Fruit fly (Drosophila melanogaster) whole organism, embryonic: ENCODE measurements around the gene CG17930.

ENCODE experiments used
- CG15479 ChIP-seq: fragments of 200-800 bp; sonication (Bioruptor generic); optimal IDR thresholded peaks from 3 replicates; lab custom pipeline; 2019; ENCODE audit warnings: missing biosample characterization, mild to moderate bottlenecking, missing genetic modification characterization, moderate library complexity
- CG17328 ChIP-seq: fragments of 200-800 bp; sonication (Bioruptor generic); IDR thresholded peaks from 2 replicates; pipeline ENCODE4 v1.3.6; 2022; ENCODE audit warnings: missing biosample characterization, missing genetic modification characterization
- CG17829 ChIP-seq: fragments of 200-800 bp; optimal IDR thresholded peaks from 2 replicates; lab custom pipeline; 2019; ENCODE audit warnings: missing biosample characterization, mild to moderate bottlenecking, missing genetic modification characterization, moderate library complexity
- CG18476 ChIP-seq: fragments of 200-800 bp; sonication (Bioruptor generic); optimal IDR thresholded peaks from 2 replicates; lab custom pipeline; 2016; ENCODE audit warnings: missing biosample characterization, mild to moderate bottlenecking, missing genetic modification characterization
- CG2129 ChIP-seq: fragments of 200-800 bp; sonication (Bioruptor generic); IDR thresholded peaks from 2 replicates; pipeline ENCODE4 v1.3.6; 2022; ENCODE audit warnings: missing biosample characterization, missing genetic modification characterization; ENCODE audit not compliant: partially characterized antibody
- CG2202 ChIP-seq: fragments of 200-800 bp; sonication (Bioruptor generic); optimal IDR thresholded peaks from 2 replicates; lab custom pipeline; 2018; ENCODE audit warnings: missing biosample characterization, mild to moderate bottlenecking, missing genetic modification characterization
- CG33213 ChIP-seq: fragments of 200-800 bp; sonication (Bioruptor generic); optimal IDR thresholded peaks from 3 replicates; lab custom pipeline; 2016; ENCODE audit warnings: missing biosample characterization, missing genetic modification characterization
- CG4854 ChIP-seq: fragments of 200-800 bp; sonication (Bioruptor generic); optimal IDR thresholded peaks from 2 replicates; lab custom pipeline; 2016; ENCODE audit warnings: missing biosample characterization, missing genetic modification characterization, inconsistent platforms
- CG5245 ChIP-seq: fragments of 200-800 bp; sonication (Bioruptor generic); optimal IDR thresholded peaks from 3 replicates; lab custom pipeline; 2016; ENCODE audit warnings: missing biosample characterization, missing genetic modification characterization
- CG7357 ChIP-seq: fragments of 200-800 bp; sonication (Bioruptor generic); IDR thresholded peaks from 3 replicates; pipeline ENCODE4 v1.3.6; 2022; ENCODE audit warnings: missing biosample characterization, missing genetic modification characterization
- CG7372 ChIP-seq: fragments of 200-800 bp; sonication (Bioruptor generic); IDR thresholded peaks from 2 replicates; pipeline ENCODE4 v1.3.6; 2022; ENCODE audit warnings: missing biosample characterization, missing genetic modification characterization
- CG7963 ChIP-seq: fragments of 200-800 bp; sonication (Bioruptor generic); IDR thresholded peaks from 3 replicates; pipeline ENCODE4 v1.3.6; 2022; ENCODE audit warnings: missing biosample characterization, missing genetic modification characterization; ENCODE audit not compliant: partially characterized antibody
- CG8359 ChIP-seq: fragments of 200-800 bp; sonication (Bioruptor generic); optimal IDR thresholded peaks from 2 replicates; lab custom pipeline; 2017; ENCODE audit warnings: missing biosample characterization, mild to moderate bottlenecking, missing genetic modification characterization, borderline replicate concordance
- CoRest ChIP-seq: fragments of 200-800 bp; sonication (Bioruptor generic); optimal IDR thresholded peaks from 3 replicates; lab custom pipeline; 2018; ENCODE audit warnings: missing biosample characterization, mild to moderate bottlenecking, missing genetic modification characterization, moderate library complexity
- Drgx ChIP-seq: fragments of 200-800 bp; sonication (Bioruptor generic); IDR thresholded peaks from 2 replicates; pipeline ENCODE4 v1.3.6; 2022; ENCODE audit warnings: missing biosample characterization, missing genetic modification characterization
- HLH3B ChIP-seq: fragments of 200-800 bp; sonication (Bioruptor generic); IDR thresholded peaks from 2 replicates; pipeline ENCODE4 v1.3.6; 2022; ENCODE audit warnings: missing biosample characterization, missing genetic modification characterization
- Hr3 ChIP-seq: fragments of 200-800 bp; sonication (Bioruptor generic); optimal IDR thresholded peaks from 3 replicates; lab custom pipeline; 2016; ENCODE audit warnings: missing biosample characterization, missing genetic modification characterization
- Hr51 ChIP-seq, 2 experiments: fragments of 200-800 bp; sonication (Bioruptor generic); optimal IDR thresholded peaks; 2 replicates in 1 of 2; 3 replicates in 1 of 2; lab custom pipeline; 2016 to 2018; ENCODE audit warnings: missing biosample characterization in 2 of 2, missing genetic modification characterization in 2 of 2, mild to moderate bottlenecking in 1 of 2, moderate library complexity in 1 of 2
- Mad ChIP-seq: fragments of 200-800 bp; sonication (Bioruptor generic); optimal IDR thresholded peaks from 2 replicates; lab custom pipeline; 2016; ENCODE audit warnings: missing biosample characterization, missing genetic modification characterization
- Myb ChIP-seq: fragments of 200-800 bp; sonication (Bioruptor generic); optimal IDR thresholded peaks from 2 replicates; lab custom pipeline; 2016; ENCODE audit warnings: missing biosample characterization, missing genetic modification characterization
- NFAT ChIP-seq: fragments of 200-800 bp; sonication (Bioruptor generic); IDR thresholded peaks from 2 replicates; pipeline ENCODE4 v1.3.6; 2022; ENCODE audit warnings: missing biosample characterization, missing genetic modification characterization
- Optix ChIP-seq: fragments of 200-800 bp; sonication (Bioruptor generic); IDR thresholded peaks from 3 replicates; pipeline ENCODE4 v1.3.6; 2022; ENCODE audit warnings: missing biosample characterization, missing genetic modification characterization
- Poxn ChIP-seq: fragments of 200-800 bp; sonication (Bioruptor generic); IDR thresholded peaks from 2 replicates; pipeline ENCODE4 v1.3.6; 2022; ENCODE audit warnings: missing biosample characterization, missing genetic modification characterization
- al ChIP-seq: fragments of 200-800 bp; sonication (Bioruptor generic); IDR thresholded peaks from 2 replicates; pipeline ENCODE4 v1.3.6; 2022; ENCODE audit warnings: missing biosample characterization, missing genetic modification characterization
- chn ChIP-seq: fragments of 200-800 bp; sonication (Bioruptor generic); optimal IDR thresholded peaks from 2 replicates; lab custom pipeline; 2016; ENCODE audit warnings: missing biosample characterization, missing genetic modification characterization
- fd64A ChIP-seq: fragments of 200-800 bp; sonication (Bioruptor generic); optimal IDR thresholded peaks from 3 replicates; lab custom pipeline; 2018; ENCODE audit warnings: missing biosample characterization, mild to moderate bottlenecking, missing genetic modification characterization
- her ChIP-seq: fragments of 200-800 bp; sonication (Bioruptor generic); optimal IDR thresholded peaks from 2 replicates; lab custom pipeline; 2016; ENCODE audit warnings: missing biosample characterization, missing genetic modification characterization
- jigr1 ChIP-seq: fragments of 200-800 bp; sonication (Bioruptor generic); IDR thresholded peaks from 3 replicates; pipeline ENCODE4 v1.3.6; 2022; ENCODE audit warnings: missing biosample characterization, missing genetic modification characterization
- jing ChIP-seq: fragments of 200-800 bp; sonication (Bioruptor generic); optimal IDR thresholded peaks from 2 replicates; lab custom pipeline; 2018; ENCODE audit warnings: missing biosample characterization, mild to moderate bottlenecking, missing genetic modification characterization
- lab ChIP-seq: fragments of 200-800 bp; sonication (Bioruptor generic); optimal IDR thresholded peaks from 3 replicates; lab custom pipeline; 2017; ENCODE audit warnings: missing biosample characterization, missing genetic modification characterization, mild to moderate bottlenecking, moderate library complexity, missing genetic modification reagents
- org-1 ChIP-seq: fragments of 200-800 bp; sonication (Bioruptor generic); optimal IDR thresholded peaks from 2 replicates; lab custom pipeline; 2017; ENCODE audit warnings: missing biosample characterization, missing genetic modification characterization
- p53 ChIP-seq: fragments of 200-800 bp; sonication (Bioruptor generic); optimal IDR thresholded peaks from 2 replicates; lab custom pipeline; 2016; ENCODE audit warnings: missing biosample characterization, missing genetic modification characterization
- pfk ChIP-seq: fragments of 200-800 bp; sonication (Bioruptor generic); optimal IDR thresholded peaks from 2 replicates; lab custom pipeline; 2018; ENCODE audit warnings: missing biosample characterization, mild to moderate bottlenecking, missing genetic modification characterization, moderate library complexity
- pros ChIP-seq: fragments of 200-800 bp; sonication (Bioruptor generic); optimal IDR thresholded peaks from 3 replicates; lab custom pipeline; 2019; ENCODE audit warnings: missing biosample characterization, mild to moderate bottlenecking, missing genetic modification characterization, moderate library complexity
- sr ChIP-seq: fragments of 200-800 bp; sonication (Bioruptor generic); IDR thresholded peaks from 3 replicates; pipeline ENCODE4 v1.3.6; 2022; ENCODE audit warnings: missing biosample characterization, missing genetic modification characterization
- sug ChIP-seq: fragments of 200-800 bp; optimal IDR thresholded peaks from 2 replicates; lab custom pipeline; 2019; ENCODE audit warnings: missing biosample characterization, mild to moderate bottlenecking, missing genetic modification characterization, moderate library complexity
- tio ChIP-seq: fragments of 200-800 bp; sonication (Bioruptor generic); optimal IDR thresholded peaks from 2 replicates; lab custom pipeline; 2017; ENCODE audit warnings: missing biosample characterization, missing genetic modification characterization, inconsistent platforms
- tna ChIP-seq: fragments of 200-800 bp; sonication (Bioruptor generic); IDR thresholded peaks from 2 replicates; pipeline ENCODE4 v1.3.6; 2022; ENCODE audit warnings: missing biosample characterization, missing genetic modification characterization; ENCODE audit not compliant: partially characterized antibody
- usp ChIP-seq: fragments of >200 bp; optimal IDR thresholded peaks from 2 replicates; lab custom pipeline; 2017; ENCODE audit warnings: missing biosample characterization, missing genetic modification characterization
- wek ChIP-seq: fragments of 200-800 bp; sonication (Bioruptor generic); optimal IDR thresholded peaks from 3 replicates; lab custom pipeline; 2018; ENCODE audit warnings: missing biosample characterization, mild to moderate bottlenecking, missing genetic modification characterization, moderate library complexity

Gene CG17930

dm6 chr3R:16280003-16280998, 47.3 kb upstream of the CG17930 start (continued):
- TF ChIP-seq jing (GFP tag; lab: Kevin White, UChicago): peak; percentile 98
- peak; percentile 100 for TF ChIP-seq CoRest (tag; lab: Kevin White, UChicago)
- peak; percentile 99 to 100 for TF ChIP-seq Hr51 (GFP tag; optimal IDR thresholded peaks at IDR 0.05; lab: Kevin White, UChicago)
- peak; percentile 99 for TF ChIP-seq CG2202
- peak; percentile 99 for TF ChIP-seq CG7372 (GFP tag; lab: Robert Waterston, UW)
- TF ChIP-seq usp (GFP tag; lab: Kevin White, UChicago): no peak
- TF ChIP-seq sug (tag; lab: Kevin White, UChicago): peak; percentile 98
- TF ChIP-seq al: peak; percentile 99
- peak; percentile 100 for TF ChIP-seq CG15479 (GFP tag; lab: Kevin White, UChicago)
- TF ChIP-seq tna (GFP tag; lab: Robert Waterston, UW): no peak
- peak; percentile 98 for TF ChIP-seq pros (GFP tag; lab: Kevin White, UChicago)
- peak; percentile 94 for TF ChIP-seq Myb (GFP tag; lab: Kevin White, UChicago)
- peak; percentile 99 for TF ChIP-seq CG33213 (GFP tag; lab: Kevin White, UChicago)
- TF ChIP-seq HLH3B (GFP tag; lab: Robert Waterston, UW): peak; percentile 100
- TF ChIP-seq fd64A (GFP tag; lab: Kevin White, UChicago): peak; percentile 96
- TF ChIP-seq pfk (GFP tag; lab: Kevin White, UChicago): peak; percentile 36
- TF ChIP-seq her (GFP tag; lab: Kevin White, UChicago): peak; percentile 98
- TF ChIP-seq org-1 (GFP tag; lab: Kevin White, UChicago): peak; percentile 99
- peak; percentile 98 for TF ChIP-seq CG18476 (GFP tag; lab: Kevin White, UChicago)
- TF ChIP-seq CG4854: peak; percentile 98
- no peak for TF ChIP-seq CG7963 (GFP tag; lab: Robert Waterston, UW)
- TF ChIP-seq CG17829 (tag; lab: Kevin White, UChicago): peak; percentile 100
- no peak for TF ChIP-seq CG2129
- TF ChIP-seq CG7357: peak; percentile 98
- peak; percentile 100 for TF ChIP-seq lab (GFP tag; lab: Kevin White, UChicago)
- TF ChIP-seq Drgx (GFP tag; lab: Robert Waterston, UW): peak; percentile 99
- peak; percentile 99 for TF ChIP-seq chn (GFP tag; lab: Kevin White, UChicago)
- peak; percentile 94 for TF ChIP-seq sr (GFP tag; lab: Robert Waterston, UW)
- peak; percentile 99 for TF ChIP-seq Mad (GFP tag; lab: Kevin White, UChicago)
- peak; percentile 92 for TF ChIP-seq wek (GFP tag; lab: Kevin White, UChicago)
- peak; percentile 97 for TF ChIP-seq p53 (GFP tag; lab: Kevin White, UChicago)
- peak; percentile 99 for TF ChIP-seq tio (GFP tag; lab: Kevin White, UChicago)
- TF ChIP-seq CG17328 (GFP tag; lab: Robert Waterston, UW): peak; percentile 100
- TF ChIP-seq Hr3 (GFP tag; lab: Kevin White, UChicago): peak; percentile 100
- peak; percentile 80; the same call in 2 of the 3 replicates for TF ChIP-seq Optix (GFP tag; lab: Robert Waterston, UW)
- peak; percentile 99 for TF ChIP-seq NFAT (GFP tag; lab: Robert Waterston, UW)
- peak; percentile 96 for TF ChIP-seq jigr1 (GFP tag; lab: Robert Waterston, UW)
- peak; percentile 98 for TF ChIP-seq Poxn
- TF ChIP-seq CG5245 (GFP tag; lab: Kevin White, UChicago): peak; percentile 99
- TF ChIP-seq CG8359 (GFP tag; lab: Kevin White, UChicago): peak; percentile 95
